Worm (Caenorhabditis elegans) whole organism, L4 larva: Measurements from ENCODE around the gene C25E10.11.
A peak's percentile ranks its signal among the peaks of the same experiment; 100 is the strongest.

Experiments
- F10B5.3 ChIP-seq: sonication (generic microtip); optimal IDR thresholded peaks from 2 replicates; lab custom pipeline; 2016; ENCODE audit warnings: mild to moderate bottlenecking, missing genetic modification characterization, missing compliant biosample characterization
- F37D6.2 ChIP-seq: sonication (generic microtip); optimal IDR thresholded peaks from 2 replicates; lab custom pipeline; 2016; ENCODE audit warnings: mild to moderate bottlenecking, missing genetic modification characterization, missing compliant biosample characterization
- F44E2.7 ChIP-seq: fragments of 200-800 bp; sonication (Bioruptor generic); IDR thresholded peaks from 2 replicates; pipeline ENCODE4 v2.1.2; 2022; ENCODE audit warnings: missing genetic modification characterization, missing compliant biosample characterization
- T20F7.1 ChIP-seq: fragments of 200-800 bp; sonication (Bioruptor generic); optimal IDR thresholded peaks from 2 replicates; lab custom pipeline; 2018; ENCODE audit warnings: mild to moderate bottlenecking, missing genetic modification characterization, missing compliant biosample characterization
- T26A8.4 ChIP-seq: fragments of 200-800 bp; sonication (Bioruptor generic); IDR thresholded peaks from 2 replicates; pipeline ENCODE4 v1.3.6; 2022; ENCODE audit warnings: missing genetic modification characterization, missing compliant biosample characterization
- aly-2 ChIP-seq: sonication (generic microtip); optimal IDR thresholded peaks from 2 replicates; lab custom pipeline; 2018; ENCODE audit warnings: missing biosample characterization, missing genetic modification characterization
- ama-1 ChIP-seq: fragments of 150-350 bp; optimal IDR thresholded peaks from 2 replicates; lab custom pipeline; 2014; ENCODE audit warnings: inconsistent platforms, mixed read lengths
- ceh-28 ChIP-seq: fragments of 150-350 bp; optimal IDR thresholded peaks from 2 replicates; lab custom pipeline; 2014; ENCODE audit warnings: missing biosample characterization, missing genetic modification reagents, missing genetic modification characterization
- ceh-32 ChIP-seq: sonication (generic microtip); optimal IDR thresholded peaks from 2 replicates; lab custom pipeline; 2016; ENCODE audit warnings: mild to moderate bottlenecking, missing genetic modification characterization, missing compliant biosample characterization; ENCODE audit not compliant: poor library complexity
- ceh-82 ChIP-seq: sonication (generic microtip); optimal IDR thresholded peaks from 2 replicates; lab custom pipeline; 2017; ENCODE audit warnings: missing biosample characterization, missing genetic modification characterization
- cey-2 ChIP-seq: sonication (generic microtip); optimal IDR thresholded peaks from 3 replicates; lab custom pipeline; 2017; ENCODE audit warnings: missing genetic modification characterization, mild to moderate bottlenecking, missing compliant biosample characterization, antibody characterized with exemption, borderline replicate concordance; ENCODE audit not compliant: insufficient read depth
- ctbp-1 ChIP-seq: fragments of 200-800 bp; sonication (Bioruptor generic); IDR thresholded peaks from 2 replicates; pipeline ENCODE4 v1.3.6; 2022; ENCODE audit warnings: missing genetic modification reagents, missing genetic modification characterization, missing compliant biosample characterization
- daf-16 ChIP-seq, 3 experiments: sonication (generic microtip); optimal IDR thresholded peaks; 2 replicates each; lab custom pipeline; 2016 to 2017; ENCODE audit warnings: missing genetic modification characterization in 3 of 3, missing genetic modification reagents in 3 of 3, mild to moderate bottlenecking in 2 of 3, missing compliant biosample characterization in 2 of 3, missing biosample characterization in 1 of 3, moderate library complexity in 1 of 3
- daf-19 ChIP-seq: fragments of 200-800 bp; sonication (Bioruptor generic); conservative IDR thresholded peaks from 2 replicates; pipeline ENCODE4 v1.3.6; 2022; ENCODE audit warnings: missing genetic modification characterization, missing compliant biosample characterization
- dmd-6 ChIP-seq: fragments of 200-800 bp; sonication (Bioruptor generic); IDR thresholded peaks from 2 replicates; pipeline ENCODE4 v1.3.6; 2022; ENCODE audit warnings: missing genetic modification reagents, missing genetic modification characterization, missing compliant biosample characterization
- dmd-9 ChIP-seq: fragments of 200-800 bp; sonication (Bioruptor generic); IDR thresholded peaks from 2 replicates; pipeline ENCODE4 v1.3.6; 2022; ENCODE audit warnings: missing genetic modification reagents, missing genetic modification characterization, missing compliant biosample characterization
- dpl-1 ChIP-seq: fragments of 150-350 bp; optimal IDR thresholded peaks from 2 replicates; lab custom pipeline; 2014; ENCODE audit warnings: missing biosample characterization, missing genetic modification reagents, missing genetic modification characterization
- dve-1 ChIP-seq: sonication (generic microtip); optimal IDR thresholded peaks from 2 replicates; lab custom pipeline; 2017; ENCODE audit warnings: antibody characterized with exemption, mild to moderate bottlenecking, missing genetic modification characterization, missing compliant biosample characterization; ENCODE audit not compliant: insufficient read depth
- fkh-10 ChIP-seq: fragments of 150-350 bp; optimal IDR thresholded peaks from 2 replicates; lab custom pipeline; 2014; ENCODE audit warnings: missing biosample characterization, missing genetic modification reagents, missing genetic modification characterization
- fos-1 ChIP-seq: fragments of 150-350 bp; optimal IDR thresholded peaks from 2 replicates; lab custom pipeline; 2014; ENCODE audit warnings: missing biosample characterization, missing genetic modification characterization
- gei-8 ChIP-seq: fragments of 200-800 bp; sonication (Bioruptor generic); optimal IDR thresholded peaks from 2 replicates; lab custom pipeline; 2018; ENCODE audit warnings: mild to moderate bottlenecking, missing genetic modification characterization, missing compliant biosample characterization
- hlh-30 ChIP-seq: sonication (generic microtip); optimal IDR thresholded peaks from 2 replicates; lab custom pipeline; 2017; ENCODE audit warnings: antibody characterized with exemption, mild to moderate bottlenecking, missing genetic modification characterization, missing compliant biosample characterization; ENCODE audit not compliant: insufficient read depth
- jun-1 ChIP-seq: fragments of 150-350 bp; optimal IDR thresholded peaks from 2 replicates; lab custom pipeline; 2014; ENCODE audit warnings: missing biosample characterization, missing genetic modification reagents, missing genetic modification characterization
- lin-1 ChIP-seq: fragments of 200-800 bp; sonication (Bioruptor generic); IDR thresholded peaks from 2 replicates; pipeline ENCODE4 v1.3.6; 2022; ENCODE audit warnings: missing genetic modification reagents, missing genetic modification characterization, missing compliant biosample characterization
- lin-13 ChIP-seq: fragments of 150-350 bp; optimal IDR thresholded peaks from 2 replicates; lab custom pipeline; 2014; ENCODE audit warnings: missing biosample characterization, missing genetic modification reagents, missing genetic modification characterization
- lir-3 ChIP-seq: sonication (generic microtip); optimal IDR thresholded peaks from 2 replicates; lab custom pipeline; 2016; ENCODE audit warnings: mild to moderate bottlenecking, missing genetic modification characterization, missing compliant biosample characterization
- mdl-1 ChIP-seq, 2 experiments: fragments of 150-350 bp in 1 of 2; sonication (generic microtip) in 1 of 2; optimal IDR thresholded peaks; 2 replicates each; lab custom pipeline; 2014 to 2017; ENCODE audit warnings: missing biosample characterization in 2 of 2, missing genetic modification characterization in 2 of 2
- mdt-29 ChIP-seq: fragments of 200-800 bp; sonication (Bioruptor generic); IDR thresholded peaks from 2 replicates; pipeline ENCODE4 v1.3.6; 2022; ENCODE audit warnings: missing genetic modification reagents, missing genetic modification characterization, missing compliant biosample characterization
- mep-1 ChIP-seq: fragments of 150-350 bp; sonication (generic microtip); optimal IDR thresholded peaks from 3 replicates; lab custom pipeline; 2014; ENCODE audit warnings: missing biosample characterization, missing genetic modification characterization
- mxl-2 ChIP-seq: fragments of 200-800 bp; sonication (Bioruptor generic); conservative IDR thresholded peaks from 2 replicates; pipeline ENCODE4 v1.3.6; 2022; ENCODE audit warnings: missing genetic modification reagents, missing genetic modification characterization, missing compliant biosample characterization
- nhr-102 ChIP-seq: sonication (generic microtip); optimal IDR thresholded peaks from 2 replicates; lab custom pipeline; 2016; ENCODE audit warnings: mild to moderate bottlenecking, missing genetic modification characterization, moderate library complexity, missing compliant biosample characterization
- nhr-41 ChIP-seq: fragments of 200-800 bp; sonication (Bioruptor generic); IDR thresholded peaks from 2 replicates; pipeline ENCODE4 v1.3.6; 2022; ENCODE audit warnings: missing genetic modification reagents, missing genetic modification characterization, missing compliant biosample characterization
- nhr-42 ChIP-seq: fragments of 200-800 bp; sonication (Bioruptor generic); IDR thresholded peaks from 2 replicates; pipeline ENCODE4 v1.3.6; 2022; ENCODE audit warnings: missing genetic modification characterization, missing compliant biosample characterization
- nhr-6 ChIP-seq: fragments of 150-350 bp; optimal IDR thresholded peaks from 2 replicates; lab custom pipeline; 2014; ENCODE audit warnings: missing biosample characterization, missing genetic modification characterization
- nhr-77 ChIP-seq: fragments of 150-350 bp; optimal IDR thresholded peaks from 2 replicates; lab custom pipeline; 2014; ENCODE audit warnings: missing biosample characterization, missing genetic modification characterization
- php-3 ChIP-seq: fragments of 200-800 bp; sonication (Bioruptor generic); IDR thresholded peaks from 2 replicates; pipeline ENCODE4 v1.3.6; 2022; ENCODE audit warnings: missing genetic modification reagents, missing genetic modification characterization, missing compliant biosample characterization
- pqm-1 ChIP-seq: sonication (generic microtip); optimal IDR thresholded peaks from 2 replicates; lab custom pipeline; 2017; ENCODE audit warnings: missing biosample characterization, missing genetic modification characterization
- set-16 ChIP-seq: fragments of 200-800 bp; sonication (Bioruptor generic); IDR thresholded peaks from 2 replicates; pipeline ENCODE4 v1.3.6; 2022; ENCODE audit warnings: missing genetic modification reagents, missing genetic modification characterization, missing compliant biosample characterization
- snpc-1.2 ChIP-seq: fragments of 200-800 bp; sonication (Bioruptor generic); IDR thresholded peaks from 2 replicates; pipeline ENCODE4 v1.3.6; 2022; ENCODE audit warnings: missing genetic modification reagents, missing genetic modification characterization, missing compliant biosample characterization
- snpc-4 ChIP-seq: fragments of 150-350 bp; optimal IDR thresholded peaks from 2 replicates; lab custom pipeline; 2014; ENCODE audit warnings: missing biosample characterization, missing genetic modification characterization
- spr-1 ChIP-seq: sonication (generic microtip); optimal IDR thresholded peaks from 2 replicates; lab custom pipeline; 2016; ENCODE audit warnings: mild to moderate bottlenecking, missing genetic modification characterization, missing compliant biosample characterization
- unc-130 ChIP-seq: sonication (generic microtip); optimal IDR thresholded peaks from 2 replicates; lab custom pipeline; 2016; ENCODE audit warnings: missing genetic modification reagents, missing genetic modification characterization, missing compliant biosample characterization
- unc-62 ChIP-seq, 3 experiments: fragments of 150-350 bp in 1 of 3; sonication (generic microtip); optimal IDR thresholded peaks in 2 of 3; peaks in 1 of 3; 1 replicate in 1 of 3; 2 replicates in 2 of 3; lab custom pipeline; 2014 to 2017; ENCODE audit warnings: missing biosample characterization in 3 of 3, missing genetic modification characterization in 3 of 3, missing genetic modification reagents in 3 of 3, missing genotype in 1 of 3
- vab-7 ChIP-seq: fragments of 200-800 bp; sonication (Bioruptor generic); IDR thresholded peaks from 2 replicates; pipeline ENCODE4 v1.3.6; 2022; ENCODE audit warnings: missing genetic modification reagents, missing genetic modification characterization, missing compliant biosample characterization
- zfp-2 ChIP-seq: sonication (generic microtip); optimal IDR thresholded peaks from 2 replicates; lab custom pipeline; 2016; ENCODE audit warnings: mild to moderate bottlenecking, missing genetic modification characterization, missing compliant biosample characterization
- zip-2 ChIP-seq: fragments of 150-350 bp; optimal IDR thresholded peaks from 2 replicates; lab custom pipeline; 2014; ENCODE audit warnings: missing biosample characterization, missing genetic modification characterization

Gene C25E10.11

DNA sequence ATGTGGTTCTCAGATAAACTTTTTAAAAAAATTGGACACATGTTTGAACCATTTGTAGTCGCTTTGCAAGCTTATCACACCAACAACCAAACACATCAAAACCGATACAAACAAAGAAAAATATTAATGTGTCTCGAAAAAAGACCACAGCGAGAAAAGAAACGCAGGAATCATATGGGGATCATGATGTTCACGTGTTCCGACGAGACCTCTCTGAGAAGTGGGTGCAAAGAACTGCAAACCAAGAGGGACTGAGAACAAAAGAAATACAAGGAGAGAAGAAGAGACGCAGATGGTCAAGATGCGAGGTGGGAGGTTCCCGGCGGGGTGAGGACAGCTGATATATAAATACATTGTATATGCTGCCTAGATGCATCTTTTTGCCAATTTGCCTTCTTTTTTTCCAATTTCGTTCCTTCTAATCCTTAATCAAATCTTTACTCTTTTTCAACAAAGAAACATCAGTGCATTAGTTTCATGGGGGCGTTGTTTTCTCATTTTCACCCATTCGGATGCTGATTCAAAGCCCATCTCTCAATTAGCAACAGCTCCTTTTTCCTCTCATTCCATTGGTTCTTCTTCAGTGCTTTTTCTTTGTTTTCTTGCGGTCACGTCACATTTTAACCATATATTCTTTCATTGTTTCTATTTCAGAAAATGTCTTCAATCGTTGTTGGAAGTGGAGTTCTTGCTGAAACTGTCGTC lies 37.2 kb upstream of the C25E10.11 start, which contains the start of gene F21C10.10 (continued):
- TF ChIP-seq dpl-1 (GFP tag; lab: Kevin White, UChicago), result peak; percentile 56
- TF ChIP-seq fos-1, result no peak
- TF ChIP-seq ctbp-1 (GFP tag; lab: Robert Waterston, UW), result peak; percentile 59; the same call in 1 of the 2 replicates
- peak; percentile 59 for TF ChIP-seq set-16 (GFP tag; lab: Robert Waterston, UW)
- TF ChIP-seq ceh-82 (tag; lab: Kevin White, UChicago), result no peak
- TF ChIP-seq spr-1, result peak; percentile 78
- TF ChIP-seq mdt-29 (GFP tag; lab: Robert Waterston, UW), result peak; percentile 76
- no peak for TF ChIP-seq dmd-9
- peak; percentile 66 for TF ChIP-seq T26A8.4
- no peak for TF ChIP-seq lir-3 (tag; lab: Kevin White, UChicago)
- TF ChIP-seq F37D6.2 (tag; lab: Kevin White, UChicago), result no peak
- TF ChIP-seq dve-1, result peak; percentile 98
- TF ChIP-seq fkh-10 (GFP tag; lab: Kevin White, UChicago), result no peak
- peak; percentile 62; the same call in 1 of the 2 replicates for TF ChIP-seq lin-1
- TF ChIP-seq F10B5.3 (tag; lab: Kevin White, UChicago), result no peak

DNA sequence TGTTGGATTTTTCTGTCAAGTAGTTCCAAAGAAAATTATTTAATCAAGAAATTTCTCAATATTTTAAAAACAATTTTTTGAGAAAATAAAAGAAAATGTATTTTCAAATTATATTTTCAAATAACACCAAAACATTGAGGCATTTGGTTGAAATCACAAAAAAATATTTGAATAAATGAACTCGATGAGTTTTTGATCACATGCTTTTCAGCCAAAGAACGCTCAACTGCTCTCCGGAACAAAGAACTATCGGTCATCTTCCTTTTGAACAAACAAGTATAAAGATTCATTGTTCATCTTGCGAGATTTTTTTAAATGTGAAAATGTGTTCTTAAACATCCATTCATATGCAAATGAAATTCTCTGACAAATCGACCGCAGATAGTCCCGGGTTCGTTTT lies 36.4 kb upstream of the C25E10.11 start:
- TF ChIP-seq ceh-32, result no peak
- no peak for TF ChIP-seq nhr-102
- TF ChIP-seq jun-1, result no peak
- TF ChIP-seq daf-16 (GFP tag; optimal IDR thresholded peaks at IDR 0.05; lab: Kevin White, UChicago), result no peak
- peak; percentile 50 for TF ChIP-seq daf-16 (tag; optimal IDR thresholded peaks at IDR 0.05; lab: Kevin White, UChicago)
- peak; percentile 18 for TF ChIP-seq nhr-77 (tag; lab: Kevin White, UChicago)
- TF ChIP-seq unc-62 (GFP tag; optimal IDR thresholded peaks at IDR 0.05 in 1 of 2; lab: Kevin White, UChicago), result peak in 1 of 2 experiments; percentile 12
- TF ChIP-seq unc-62 (tag; optimal IDR thresholded peaks at IDR 0.05; lab: Kevin White, UChicago), result no peak
- TF ChIP-seq snpc-1.2 (GFP tag; lab: Robert Waterston, UW), result no peak
- peak; percentile 15; the same call in 1 of the 2 replicates for TF ChIP-seq dmd-6 (GFP tag; lab: Robert Waterston, UW)
- TF ChIP-seq dve-1, result peak; percentile 39
- no peak for TF ChIP-seq T20F7.1 (GFP tag; lab: Kevin White, UChicago)
- TF ChIP-seq lin-13 (GFP tag; lab: Kevin White, UChicago), result no peak
- no peak for TF ChIP-seq nhr-6 (tag; lab: Kevin White, UChicago)
- TF ChIP-seq cey-2 (tag; lab: Kevin White, UChicago), result no peak
- no peak for TF ChIP-seq aly-2 (tag; lab: Kevin White, UChicago)

DNA sequence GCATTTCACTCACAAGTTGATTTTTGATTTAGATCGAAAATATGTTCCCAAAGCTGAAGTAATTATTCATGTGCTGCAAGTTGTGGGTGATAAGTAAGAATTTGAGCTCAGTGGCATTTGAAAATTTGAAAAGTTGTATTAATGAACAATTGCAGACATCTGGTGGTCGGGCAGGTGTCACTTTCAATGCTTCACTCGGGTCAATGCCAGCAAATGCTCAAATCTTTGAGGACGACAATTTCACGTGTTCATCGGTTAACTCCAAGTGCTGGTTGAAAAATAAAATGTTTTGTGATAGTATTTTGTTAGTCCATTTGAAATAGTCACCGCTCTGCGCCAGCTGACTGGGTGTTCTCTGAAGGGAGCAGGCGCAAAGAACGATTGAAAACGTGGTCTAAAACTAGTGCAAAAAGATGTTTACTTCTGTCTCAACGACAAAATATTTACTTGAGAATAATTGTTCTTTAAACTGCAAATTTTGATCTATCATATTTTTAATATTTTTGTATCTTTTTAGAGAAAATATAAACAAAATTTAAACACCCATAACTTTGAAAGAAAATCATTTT lies 35.6 kb upstream of the C25E10.11 start:
- TF ChIP-seq T26A8.4 (0 out of 2 replicates have a peak, but pooled peaks have one; percentile 27), nhr-41 (GFP tag; lab: Robert Waterston, UW) (no peak), zfp-2 (tag; lab: Kevin White, UChicago) (no peak), mxl-2 (peak; percentile 54; the same call in 1 of the 2 replicates), vab-7 (GFP tag; lab: Robert Waterston, UW) (no peak), lin-1 (peak; percentile 52; the same call in 1 of the 2 replicates), ceh-28 (tag; lab: Kevin White, UChicago) (no peak), mep-1 (tag; lab: Kevin White, UChicago) (peak; percentile 54), snpc-4 (tag; lab: Kevin White, UChicago) (no peak), zip-2 (tag; lab: Kevin White, UChicago) (no peak), ctbp-1 (GFP tag; lab: Robert Waterston, UW) (no peak), php-3 (no peak), ama-1 (no peak), daf-19 (GFP tag; lab: Robert Waterston, UW) (no peak), mdl-1 (tag; optimal IDR thresholded peaks at IDR 0.05; lab: Kevin White, UChicago) (peak in 1 of 2 experiments; percentile 83), nhr-42 (GFP tag; lab: Robert Waterston, UW) (no peak), pqm-1 (tag; lab: Kevin White, UChicago) (no peak), F44E2.7 (GFP tag; lab: Robert Waterston, UW) (no peak), F37D6.2 (tag; lab: Kevin White, UChicago) (no peak), unc-130 (GFP tag; lab: Kevin White, UChicago) (no peak), gei-8 (GFP tag; lab: Kevin White, UChicago) (no peak), hlh-30 (tag; lab: Kevin White, UChicago) (peak; percentile 92)
